Worm (Caenorhabditis elegans) whole organism, young adult: Measurements from ENCODE around the gene atp-2.

ENCODE experiments used
- B0261.1 ChIP-seq: sonication (generic microtip); optimal IDR thresholded peaks from 2 replicates; lab custom pipeline; 2016; ENCODE audit warnings: mild to moderate bottlenecking, missing genetic modification characterization, moderate library complexity, missing compliant biosample characterization
- F49E8.2 ChIP-seq: sonication (generic microtip); optimal IDR thresholded peaks from 3 replicates; lab custom pipeline; 2017; ENCODE audit warnings: missing genetic modification characterization, mild to moderate bottlenecking, missing compliant biosample characterization, antibody characterized with exemption, moderate library complexity; ENCODE audit not compliant: insufficient read depth
- F52B5.7 ChIP-seq: sonication (generic microtip); optimal IDR thresholded peaks from 2 replicates; lab custom pipeline; 2016; ENCODE audit warnings: mild to moderate bottlenecking, missing genetic modification characterization, missing compliant biosample characterization
- aptf-2 ChIP-seq: fragments of 200-800 bp; sonication (Bioruptor generic); conservative IDR thresholded peaks from 2 replicates; pipeline ENCODE4 v1.3.6; 2022; ENCODE audit warnings: missing genetic modification reagents, missing genetic modification characterization, missing compliant biosample characterization
- attf-6 ChIP-seq: fragments of 200-800 bp; sonication (Bioruptor generic); IDR thresholded peaks from 2 replicates; pipeline ENCODE4 v1.3.6; 2022; ENCODE audit warnings: missing genetic modification reagents, missing genetic modification characterization, missing compliant biosample characterization
- dpff-1 ChIP-seq: sonication (generic microtip); optimal IDR thresholded peaks from 2 replicates; lab custom pipeline; 2017; ENCODE audit warnings: mild to moderate bottlenecking, missing genetic modification characterization, missing compliant biosample characterization
- ekl-4 ChIP-seq: fragments of 200-800 bp; sonication (Bioruptor generic); IDR thresholded peaks from 2 replicates; pipeline ENCODE4 v1.3.6; 2022; ENCODE audit warnings: missing genetic modification reagents, missing genetic modification characterization, missing compliant biosample characterization
- hrde-1 ChIP-seq: sonication (generic microtip); optimal IDR thresholded peaks from 2 replicates; lab custom pipeline; 2016; ENCODE audit warnings: missing genetic modification characterization, mild to moderate bottlenecking, missing compliant biosample characterization, moderate library complexity, missing genotype, missing genetic modification reagents, borderline replicate concordance
- hsf-1 ChIP-seq: fragments of 200-800 bp; sonication (Bioruptor generic); IDR thresholded peaks from 2 replicates; pipeline ENCODE4 v1.3.6; 2022; ENCODE audit warnings: missing genetic modification reagents, missing genetic modification characterization, missing compliant biosample characterization
- lag-1 ChIP-seq: fragments of 200-800 bp; sonication (Bioruptor generic); IDR thresholded peaks from 2 replicates; pipeline ENCODE4 v1.3.6; 2022; ENCODE audit warnings: missing genetic modification reagents, missing genetic modification characterization, missing compliant biosample characterization
- madf-6 ChIP-seq: fragments of 200-800 bp; sonication (Bioruptor generic); IDR thresholded peaks from 2 replicates; pipeline ENCODE4 v1.3.6; 2022; ENCODE audit warnings: missing genetic modification reagents, missing genetic modification characterization, missing compliant biosample characterization
- mes-4 ChIP-seq: sonication (generic microtip); optimal IDR thresholded peaks from 2 replicates; lab custom pipeline; 2016; ENCODE audit warnings: missing genotype, missing genetic modification characterization, missing compliant biosample characterization
- nfya-1 ChIP-seq: sonication (generic microtip); optimal IDR thresholded peaks from 2 replicates; lab custom pipeline; 2017; ENCODE audit warnings: antibody characterized with exemption, missing compliant biosample characterization, missing genetic modification characterization, borderline replicate concordance; ENCODE audit not compliant: insufficient read depth
- nfyb-1 ChIP-seq: fragments of 200-800 bp; sonication (Bioruptor generic); IDR thresholded peaks from 2 replicates; pipeline ENCODE4 v1.3.6; 2022; ENCODE audit warnings: missing genetic modification reagents, missing genetic modification characterization, missing compliant biosample characterization
- nhr-90 ChIP-seq: sonication (generic microtip); optimal IDR thresholded peaks from 2 replicates; lab custom pipeline; 2016; ENCODE audit warnings: missing genotype, mild to moderate bottlenecking, missing genetic modification characterization, missing compliant biosample characterization
- sea-2 ChIP-seq: fragments of 200-800 bp; sonication (Bioruptor generic); IDR thresholded peaks from 2 replicates; pipeline ENCODE4 v1.3.6; 2022; ENCODE audit warnings: missing genetic modification characterization, missing compliant biosample characterization
- snpc-1.1 ChIP-seq: sonication (generic microtip); optimal IDR thresholded peaks from 2 replicates; lab custom pipeline; 2017; ENCODE audit warnings: missing genetic modification characterization, mild to moderate bottlenecking, missing compliant biosample characterization, antibody characterized with exemption, moderate library complexity, missing genotype, missing genetic modification reagents; ENCODE audit not compliant: insufficient read depth
- snpc-1.3 ChIP-seq: sonication (generic microtip); optimal IDR thresholded peaks from 2 replicates; lab custom pipeline; 2017; ENCODE audit warnings: missing genetic modification characterization, mild to moderate bottlenecking, missing compliant biosample characterization, antibody characterized with exemption, moderate library complexity, missing genotype, missing genetic modification reagents; ENCODE audit not compliant: insufficient read depth
- unc-62 ChIP-seq: fragments of 150-350 bp; optimal IDR thresholded peaks from 2 replicates; lab custom pipeline; 2014; ENCODE audit warnings: missing biosample characterization, missing genetic modification reagents, missing genetic modification characterization

The atp-2 gene

ce11 chrIII:5274715-5275355, 46.6 kb downstream of the atp-2 start, which contains the start of the genes daf-41 and toc-1 (continued):
- TF ChIP-seq nhr-90 (tag; lab: Kevin White, UChicago) (no peak), B0261.1 (no peak), sea-2 (GFP tag; lab: Robert Waterston, UW) (no peak), snpc-1.1 (tag; lab: Kevin White, UChicago) (no peak), hrde-1 (tag; lab: Kevin White, UChicago) (no peak)
- TF ChIP-seq, all 124 proteins: peak for 5

- TF ChIP-seq nfya-1 (tag; lab: Kevin White, UChicago) (no peak), F49E8.2 (tag; lab: Kevin White, UChicago) (no peak), ekl-4 (GFP tag; lab: Robert Waterston, UW) (0 out of 2 replicates have a peak, but pooled peaks have one; percentile 33), snpc-1.3 (tag; lab: Kevin White, UChicago) (no peak), F52B5.7 (peak; percentile 6), lag-1 (no peak), nfyb-1 (GFP tag; lab: Robert Waterston, UW) (0 out of 2 replicates have a peak, but pooled peaks have one; percentile 8), mes-4 (tag; lab: Kevin White, UChicago) (no peak), madf-6 (GFP tag; lab: Robert Waterston, UW) (peak; percentile 24; the same call in 1 of the 2 replicates), aptf-2 (no peak), hsf-1 (GFP tag; lab: Robert Waterston, UW) (0 out of 2 replicates have a peak, but pooled peaks have one; percentile 55), attf-6 (no peak), dpff-1 (tag; lab: Kevin White, UChicago) (peak; percentile 4), unc-62 (no peak)
- TF ChIP-seq, all 124 proteins: peak for 6
These were observed 49.5 kb downstream of the atp-2 start, which contains the start of gene clk-1 for ce11 chrIII:5277740-5278139. clk-1 (plus strand) TSS chrIII:5277894.
